Worm (Caenorhabditis elegans) whole organism, L1 larva: ENCODE measurements around the gene F55A11.8.

Source experiments
- C16A3.4 ChIP-seq: fragments of 150-350 bp; optimal IDR thresholded peaks from 2 replicates; lab custom pipeline; 2014; ENCODE audit warnings: missing biosample characterization, missing genetic modification characterization
- C34B4.2 ChIP-seq: sonication (generic microtip); optimal IDR thresholded peaks from 2 replicates; lab custom pipeline; 2017; ENCODE audit warnings: mild to moderate bottlenecking, missing genetic modification characterization, missing compliant biosample characterization
- alr-1 ChIP-seq: fragments of 200-800 bp; sonication (Bioruptor generic); optimal IDR thresholded peaks from 2 replicates; lab custom pipeline; 2018; ENCODE audit warnings: borderline replicate concordance, mild to moderate bottlenecking, missing genetic modification characterization, missing compliant biosample characterization
- aly-2 ChIP-seq: fragments of 150-350 bp; optimal IDR thresholded peaks from 2 replicates; lab custom pipeline; 2014; ENCODE audit warnings: missing biosample characterization, missing genetic modification characterization
- blmp-1 ChIP-seq: fragments of 150-350 bp; optimal IDR thresholded peaks from 2 replicates; lab custom pipeline; 2014; ENCODE audit warnings: missing biosample characterization, missing genetic modification characterization
- ceh-8 ChIP-seq: fragments of 200-800 bp; sonication (Bioruptor generic); optimal IDR thresholded peaks from 2 replicates; lab custom pipeline; 2018; ENCODE audit warnings: mild to moderate bottlenecking, missing genetic modification characterization, moderate library complexity, missing compliant biosample characterization
- ceh-82 ChIP-seq, 3 experiments: fragments of 150-350 bp in 1 of 3; sonication (generic microtip) in 2 of 3; optimal IDR thresholded peaks; 2 replicates each; lab custom pipeline; 2014 to 2017; ENCODE audit warnings: missing biosample characterization in 3 of 3, missing genetic modification characterization in 3 of 3
- ceh-88 ChIP-seq: fragments of 200-800 bp; sonication (Bioruptor generic); IDR thresholded peaks from 2 replicates; pipeline ENCODE4 v1.3.6; 2022; ENCODE audit warnings: missing genetic modification characterization, missing compliant biosample characterization
- efl-1 ChIP-seq, 4 experiments: fragments of 150-350 bp; optimal IDR thresholded peaks in 3 of 4; peaks in 1 of 4; 1 replicate in 1 of 4; 2 replicates in 3 of 4; lab custom pipeline; 2014; ENCODE audit warnings: missing biosample characterization in 2 of 4, missing genetic modification characterization in 2 of 4, missing genetic modification reagents in 2 of 4
- efl-3 ChIP-seq: fragments of 200-800 bp; sonication (Bioruptor generic); optimal IDR thresholded peaks from 2 replicates; lab custom pipeline; 2018; ENCODE audit warnings: mild to moderate bottlenecking, missing genetic modification characterization, missing compliant biosample characterization
- ets-5 ChIP-seq: fragments of 200-800 bp; sonication (Bioruptor generic); IDR thresholded peaks from 2 replicates; pipeline ENCODE4 v1.3.6; 2022; ENCODE audit warnings: missing genetic modification characterization, missing compliant biosample characterization
- fkh-4 ChIP-seq: sonication (generic microtip); optimal IDR thresholded peaks from 2 replicates; lab custom pipeline; 2016; ENCODE audit warnings: missing compliant biosample characterization, missing genetic modification characterization, borderline replicate concordance
- grh-1 ChIP-seq: fragments of 200-800 bp; sonication (Bioruptor generic); IDR thresholded peaks from 2 replicates; pipeline ENCODE4 v1.3.6; 2022; ENCODE audit warnings: missing genetic modification reagents, missing genetic modification characterization, missing compliant biosample characterization
- hlh-4 ChIP-seq: sonication (generic microtip); optimal IDR thresholded peaks from 2 replicates; lab custom pipeline; 2016; ENCODE audit warnings: mild to moderate bottlenecking, missing genetic modification characterization, missing compliant biosample characterization
- isw-1 ChIP-seq: fragments of 200-800 bp; sonication (Bioruptor generic); IDR thresholded peaks from 2 replicates; pipeline ENCODE4 v1.3.6; 2022; ENCODE audit warnings: missing genetic modification characterization, missing compliant biosample characterization
- lin-13 ChIP-seq: fragments of 150-350 bp; optimal IDR thresholded peaks from 2 replicates; lab custom pipeline; 2014; ENCODE audit warnings: missing biosample characterization, missing genetic modification reagents, missing genetic modification characterization
- lin-15B ChIP-seq: fragments of 150-350 bp; sonication (generic microtip); optimal IDR thresholded peaks from 3 replicates; lab custom pipeline; 2014; ENCODE audit warnings: missing biosample characterization, missing genetic modification characterization
- lin-35 ChIP-seq, 2 experiments: fragments of 150-350 bp; optimal IDR thresholded peaks; 2 replicates each; lab custom pipeline; 2014; ENCODE audit warnings: missing biosample characterization in 2 of 2, missing genetic modification characterization in 2 of 2, missing genetic modification reagents in 2 of 2
- lsy-2 ChIP-seq, 2 experiments: fragments of 150-350 bp; optimal IDR thresholded peaks; 2 replicates each; lab custom pipeline; 2014; ENCODE audit warnings: missing biosample characterization in 2 of 2, missing genetic modification characterization in 2 of 2
- mdl-1 ChIP-seq, 2 experiments: fragments of 150-350 bp; optimal IDR thresholded peaks; 2 replicates each; lab custom pipeline; 2014 to 2017; ENCODE audit warnings: missing biosample characterization in 2 of 2, missing genetic modification characterization in 2 of 2, inconsistent platforms in 1 of 2
- mef-2 ChIP-seq: fragments of 150-350 bp; optimal IDR thresholded peaks from 2 replicates; lab custom pipeline; 2014; ENCODE audit warnings: missing biosample characterization, missing genetic modification characterization
- mep-1 ChIP-seq: fragments of 150-350 bp; optimal IDR thresholded peaks from 2 replicates; lab custom pipeline; 2014; ENCODE audit warnings: missing biosample characterization, missing genetic modification characterization
- nhr-47 ChIP-seq: sonication (generic microtip); optimal IDR thresholded peaks from 2 replicates; lab custom pipeline; 2016; ENCODE audit warnings: mild to moderate bottlenecking, missing genetic modification characterization, moderate library complexity, missing compliant biosample characterization
- nhr-71 ChIP-seq: sonication (generic microtip); optimal IDR thresholded peaks from 2 replicates; lab custom pipeline; 2016; ENCODE audit warnings: mild to moderate bottlenecking, missing genetic modification characterization, moderate library complexity, missing compliant biosample characterization
- nhr-84 ChIP-seq: sonication (generic microtip); optimal IDR thresholded peaks from 2 replicates; lab custom pipeline; 2017; ENCODE audit warnings: missing biosample characterization, missing genetic modification characterization
- pag-3 ChIP-seq: sonication (generic microtip); optimal IDR thresholded peaks from 2 replicates; lab custom pipeline; 2017; ENCODE audit warnings: missing genetic modification characterization, mild to moderate bottlenecking, missing compliant biosample characterization, antibody characterized with exemption, borderline replicate concordance; ENCODE audit not compliant: insufficient read depth
- pax-3 ChIP-seq: fragments of 200-800 bp; sonication (Bioruptor generic); optimal IDR thresholded peaks from 2 replicates; lab custom pipeline; 2018; ENCODE audit warnings: mild to moderate bottlenecking, missing genetic modification characterization, moderate library complexity, missing compliant biosample characterization
- rnt-1 ChIP-seq: sonication (generic microtip); optimal IDR thresholded peaks from 2 replicates; lab custom pipeline; 2016; ENCODE audit warnings: mild to moderate bottlenecking, missing genetic modification characterization, moderate library complexity, missing compliant biosample characterization
- snu-23 ChIP-seq: sonication (generic microtip); optimal IDR thresholded peaks from 2 replicates; lab custom pipeline; 2016; ENCODE audit warnings: missing genetic modification characterization, missing compliant biosample characterization
- sox-4 ChIP-seq: sonication (generic microtip); optimal IDR thresholded peaks from 2 replicates; lab custom pipeline; 2016; ENCODE audit warnings: missing genetic modification characterization, missing compliant biosample characterization
- sptf-1 ChIP-seq: fragments of 150-350 bp; optimal IDR thresholded peaks from 2 replicates; lab custom pipeline; 2014; ENCODE audit warnings: missing biosample characterization, missing genetic modification characterization
- tbx-2 ChIP-seq: sonication (generic microtip); optimal IDR thresholded peaks from 2 replicates; lab custom pipeline; 2016; ENCODE audit warnings: missing genetic modification characterization, missing compliant biosample characterization
- unc-130 ChIP-seq: fragments of 150-350 bp; optimal IDR thresholded peaks from 2 replicates; lab custom pipeline; 2017; ENCODE audit warnings: missing biosample characterization, missing genetic modification characterization, inconsistent platforms
- unc-30 ChIP-seq: sonication (generic microtip); optimal IDR thresholded peaks from 2 replicates; lab custom pipeline; 2017; ENCODE audit warnings: missing biosample characterization, missing genetic modification characterization
- unc-62 ChIP-seq: fragments of 150-350 bp; optimal IDR thresholded peaks from 2 replicates; lab custom pipeline; 2014; ENCODE audit warnings: missing biosample characterization, missing genetic modification reagents, missing genetic modification characterization
- unc-86 ChIP-seq: sonication (generic microtip); optimal IDR thresholded peaks from 2 replicates; lab custom pipeline; 2016; ENCODE audit warnings: missing genetic modification characterization, missing compliant biosample characterization
- zip-4 ChIP-seq: fragments of 200-800 bp; sonication (Bioruptor generic); optimal IDR thresholded peaks from 2 replicates; lab custom pipeline; 2018; ENCODE audit warnings: mild to moderate bottlenecking, missing genetic modification characterization, moderate library complexity, missing compliant biosample characterization
- ztf-4 ChIP-seq: fragments of 150-350 bp; optimal IDR thresholded peaks from 2 replicates; lab custom pipeline; 2014; ENCODE audit warnings: missing biosample characterization, missing genetic modification characterization

Gene F55A11.8

DNA sequence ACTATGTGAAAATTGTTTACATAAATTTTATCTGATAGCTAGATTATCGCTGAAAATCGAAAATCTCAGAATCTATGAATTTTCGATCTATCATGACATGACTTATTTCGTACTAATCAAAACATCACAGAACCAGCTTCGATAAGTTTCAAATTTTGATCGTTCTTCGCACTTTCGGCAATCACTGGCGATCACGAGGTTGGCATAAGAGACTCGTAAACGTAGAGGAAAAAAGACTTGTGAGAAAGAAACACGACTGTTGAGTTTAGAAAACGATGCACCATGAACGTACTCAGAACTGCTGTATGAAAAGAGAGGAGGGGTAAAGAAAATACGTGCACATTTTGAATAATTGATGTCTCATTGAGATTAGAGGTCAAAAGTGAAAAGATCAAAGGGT is 36.0 kb downstream of the F55A11.8 start (continued):
- TF ChIP-seq hlh-4 (no peak), tbx-2 (tag; lab: Kevin White, UChicago) (peak; percentile 89), ztf-4 (tag; lab: Kevin White, UChicago) (peak; percentile 93), ceh-88 (GFP tag; lab: Robert Waterston, UW) (peak; percentile 72), aly-2 (tag; lab: Kevin White, UChicago) (peak; percentile 49), unc-30 (no peak), nhr-47 (tag; lab: Kevin White, UChicago) (peak; percentile 80), zip-4 (GFP tag; lab: Kevin White, UChicago) (peak; percentile 28), lsy-2 (tag; optimal IDR thresholded peaks at IDR 0.05; lab: Kevin White, UChicago) (peak; percentile 75 to 81), unc-130 (tag; lab: Kevin White, UChicago) (peak; percentile 88), ceh-82 (tag; optimal IDR thresholded peaks at IDR 0.05; lab: Kevin White, UChicago) (peak in 2 of 3 experiments; percentile 40 to 44), isw-1 (GFP tag; lab: Robert Waterston, UW) (no peak), ceh-8 (GFP tag; lab: Kevin White, UChicago) (no peak), nhr-71 (tag; lab: Kevin White, UChicago) (peak; percentile 99), lin-13 (GFP tag; lab: Kevin White, UChicago) (peak; percentile 76), unc-86 (tag; lab: Kevin White, UChicago) (no peak), nhr-84 (tag; lab: Kevin White, UChicago) (no peak), lin-15B (tag; lab: Kevin White, UChicago) (no peak), C16A3.4 (peak; percentile 75), ets-5 (no peak), sox-4 (tag; lab: Kevin White, UChicago) (no peak), unc-62 (GFP tag; lab: Kevin White, UChicago) (no peak), rnt-1 (peak; percentile 90), grh-1 (GFP tag; lab: Robert Waterston, UW) (peak; percentile 64), efl-3 (no peak), C34B4.2 (tag; lab: Kevin White, UChicago) (no peak), mef-2 (tag; lab: Kevin White, UChicago) (peak; percentile 40), mdl-1 (tag; optimal IDR thresholded peaks at IDR 0.05; lab: Kevin White, UChicago) (peak in 1 of 2 experiments; percentile 88), pag-3 (tag; lab: Kevin White, UChicago) (no peak)

ce11 chrV:11825662-11826061 is 37.7 kb downstream of the F55A11.8 start, which contains the start of gene D2023.4:
Gene D2023.4 (minus strand): TSS chrV:11825762.
- TF ChIP-seq nhr-47 (tag; lab: Kevin White, UChicago), result no peak
- no peak for TF ChIP-seq pax-3
- TF ChIP-seq ztf-4 (tag; lab: Kevin White, UChicago), result no peak
- no peak for TF ChIP-seq efl-1 (optimal IDR thresholded peaks at IDR 0.05; lab: Kevin White, UChicago)
- no peak for TF ChIP-seq efl-1 (GFP tag; optimal IDR thresholded peaks at IDR 0.05 in 1 of 2; lab: Kevin White, UChicago)
- no peak for TF ChIP-seq sox-4 (tag; lab: Kevin White, UChicago)

DNA sequence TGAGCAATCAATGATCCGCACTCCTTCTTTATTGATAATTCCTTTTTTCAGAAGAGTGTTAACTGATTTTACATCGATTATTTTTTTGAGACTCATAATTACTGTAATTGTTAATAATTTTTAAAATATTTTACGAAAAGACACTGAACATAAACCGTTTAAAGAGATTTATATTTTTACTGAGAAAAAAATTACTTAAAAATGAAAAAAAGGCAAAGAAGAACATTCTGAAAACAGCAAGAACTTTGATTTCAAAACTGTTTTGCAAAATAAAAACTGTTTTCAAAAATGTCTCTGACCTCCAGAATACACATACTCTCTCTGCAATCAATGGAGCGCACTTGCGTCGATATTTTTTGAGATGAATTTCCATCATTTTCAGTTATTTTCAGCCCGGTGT is 39.0 kb downstream of the F55A11.8 start, which contains the start of the genes mpst-1 and D2023.6:
TSS of gene mpst-1 (minus strand) at position 101 of the 400 bp plus-strand sequence.
TSS of gene D2023.6 (plus strand) at position 388 of the 400 bp plus-strand sequence.
- TF ChIP-seq sptf-1 (tag; lab: Kevin White, UChicago) (no peak), lsy-2 (tag; optimal IDR thresholded peaks at IDR 0.05; lab: Kevin White, UChicago) (peak in 1 of 2 experiments; percentile 40), nhr-71 (tag; lab: Kevin White, UChicago) (peak; percentile 5), mep-1 (peak; percentile 42), snu-23 (GFP tag; lab: Kevin White, UChicago) (peak; percentile 6), blmp-1 (peak; percentile 26), fkh-4 (no peak), lin-35 (GFP tag; optimal IDR thresholded peaks at IDR 0.05; lab: Kevin White, UChicago) (peak in 1 of 2 experiments; percentile 35), efl-1 (optimal IDR thresholded peaks at IDR 0.05; lab: Kevin White, UChicago) (peak; percentile 18 to 27), efl-1 (GFP tag; optimal IDR thresholded peaks at IDR 0.05 in 1 of 2; lab: Kevin White, UChicago) (peak in 1 of 2 experiments; percentile 3), alr-1 (tag; lab: Kevin White, UChicago) (no peak)
